Fruit fly (Drosophila melanogaster) whole organism, embryonic: ENCODE measurements around the gene wit.

Experiments
- Awh ChIP-seq: fragments of 200-800 bp; sonication (Bioruptor generic); IDR thresholded peaks from 2 replicates; pipeline ENCODE4, ENCODE4 v1.3.6; 2022; ENCODE audit warnings: missing biosample characterization, missing genetic modification characterization
- B-H1 ChIP-seq: fragments of 200-800 bp; sonication (Bioruptor generic); IDR thresholded peaks from 3 replicates; pipeline ENCODE4 v1.3.6; 2022; ENCODE audit warnings: missing biosample characterization, missing genetic modification characterization
- CG10209 ChIP-seq: fragments of 200-800 bp; sonication (Bioruptor generic); optimal IDR thresholded peaks from 3 replicates; lab custom pipeline; 2017; ENCODE audit warnings: missing biosample characterization, mild to moderate bottlenecking, missing genetic modification characterization, missing genetic modification reagents
- CG11456 ChIP-seq: fragments of 200-800 bp; sonication (Bioruptor generic); IDR thresholded peaks from 3 replicates; pipeline ENCODE4 v1.3.6; 2022; ENCODE audit warnings: missing biosample characterization, missing genetic modification characterization
- CG12155 ChIP-seq: fragments of 200-800 bp; sonication (Bioruptor generic); optimal IDR thresholded peaks from 3 replicates; lab custom pipeline; 2016; ENCODE audit warnings: missing biosample characterization, missing genetic modification characterization
- CG17359 ChIP-seq: fragments of 200-800 bp; sonication (Bioruptor generic); optimal IDR thresholded peaks from 3 replicates; lab custom pipeline; 2018; ENCODE audit warnings: missing biosample characterization, mild to moderate bottlenecking, missing genetic modification characterization, moderate library complexity
- CG17802 ChIP-seq: fragments of 200-800 bp; sonication (Bioruptor generic); optimal IDR thresholded peaks from 2 replicates; lab custom pipeline; 2018; ENCODE audit warnings: missing biosample characterization, mild to moderate bottlenecking, missing genetic modification characterization, moderate library complexity
- CG17829 ChIP-seq: fragments of 200-800 bp; optimal IDR thresholded peaks from 2 replicates; lab custom pipeline; 2019; ENCODE audit warnings: missing biosample characterization, mild to moderate bottlenecking, missing genetic modification characterization, moderate library complexity
- CG2199 ChIP-seq: fragments of 200-800 bp; sonication (Bioruptor generic); IDR thresholded peaks from 3 replicates; pipeline ENCODE4 v1.3.6; 2022; ENCODE audit warnings: missing biosample characterization, missing genetic modification characterization
- CG2678 ChIP-seq: fragments of 200-800 bp; sonication (Bioruptor generic); optimal IDR thresholded peaks from 3 replicates; lab custom pipeline; 2019; ENCODE audit warnings: missing biosample characterization, mild to moderate bottlenecking, missing genetic modification characterization, moderate library complexity
- CG32772 ChIP-seq: fragments of 200-800 bp; sonication (Bioruptor generic); IDR thresholded peaks from 2 replicates; pipeline ENCODE4 v1.3.6; 2022; ENCODE audit warnings: missing biosample characterization, missing genetic modification characterization
- CG33213 ChIP-seq: fragments of 200-800 bp; sonication (Bioruptor generic); optimal IDR thresholded peaks from 3 replicates; lab custom pipeline; 2016; ENCODE audit warnings: missing biosample characterization, missing genetic modification characterization
- CG34422 ChIP-seq: fragments of 200-800 bp; sonication (Bioruptor generic); IDR thresholded peaks from 3 replicates; pipeline ENCODE4 v1.3.6; 2022; ENCODE audit warnings: missing biosample characterization, missing genetic modification characterization
- CG4282 ChIP-seq: fragments of 200-800 bp; sonication (Bioruptor generic); optimal IDR thresholded peaks from 2 replicates; lab custom pipeline; 2016; ENCODE audit warnings: missing biosample characterization, missing genetic modification characterization
- CG4360 ChIP-seq: fragments of 200-800 bp; sonication (Bioruptor generic); IDR thresholded peaks from 2 replicates; pipeline ENCODE4 v1.3.6; 2022; ENCODE audit warnings: missing biosample characterization, missing genetic modification characterization
- CG4707 ChIP-seq: fragments of 200-800 bp; sonication (Bioruptor generic); optimal IDR thresholded peaks from 2 replicates; lab custom pipeline; 2018; ENCODE audit warnings: missing biosample characterization, mild to moderate bottlenecking, missing genetic modification characterization, moderate library complexity
- CG7745 ChIP-seq: fragments of 200-800 bp; sonication (Bioruptor generic); optimal IDR thresholded peaks from 2 replicates; lab custom pipeline; 2018; ENCODE audit warnings: missing biosample characterization, mild to moderate bottlenecking, missing genetic modification characterization, moderate library complexity
- CG7839 ChIP-seq: fragments of 200-800 bp; sonication (Bioruptor generic); optimal IDR thresholded peaks from 3 replicates; lab custom pipeline; 2018; ENCODE audit warnings: missing biosample characterization, mild to moderate bottlenecking, missing genetic modification characterization, moderate library complexity
- CG8478 ChIP-seq: fragments of >200 bp; optimal IDR thresholded peaks from 2 replicates; lab custom pipeline; 2018
- D19A ChIP-seq: fragments of 200-800 bp; optimal IDR thresholded peaks from 3 replicates; lab custom pipeline; 2019; ENCODE audit warnings: missing biosample characterization, mild to moderate bottlenecking, missing genetic modification characterization, moderate library complexity
- D19B ChIP-seq: fragments of 200-800 bp; sonication (Bioruptor generic); optimal IDR thresholded peaks from 2 replicates; lab custom pipeline; 2017; ENCODE audit warnings: missing biosample characterization, mild to moderate bottlenecking, missing genetic modification characterization
- Dfd ChIP-seq, 2 experiments: fragments of >200 bp; optimal IDR thresholded peaks; 2 replicates each; lab custom pipeline; 2017; ENCODE audit warnings: missing biosample characterization in 2 of 2, missing genetic modification characterization in 2 of 2
- Ets65A ChIP-seq: fragments of 200-800 bp; sonication (Bioruptor generic); peaks from one replicate; lab custom pipeline; 2016; ENCODE audit warnings: missing biosample characterization, missing genetic modification characterization
- Gsc ChIP-seq: fragments of 200-800 bp; sonication (Bioruptor generic); IDR thresholded peaks from 2 replicates; pipeline ENCODE4 v1.3.6; 2022; ENCODE audit warnings: missing biosample characterization, missing genetic modification characterization
- Hey ChIP-seq: fragments of 200-800 bp; sonication (Bioruptor generic); optimal IDR thresholded peaks from 3 replicates; lab custom pipeline; 2018; ENCODE audit warnings: missing biosample characterization, mild to moderate bottlenecking, missing genetic modification characterization
- NFAT ChIP-seq: fragments of 200-800 bp; sonication (Bioruptor generic); IDR thresholded peaks from 2 replicates; pipeline ENCODE4 v1.3.6; 2022; ENCODE audit warnings: missing biosample characterization, missing genetic modification characterization
- NK7.1 ChIP-seq: fragments of 200-800 bp; sonication (Bioruptor generic); optimal IDR thresholded peaks from 3 replicates; lab custom pipeline; 2016; ENCODE audit warnings: missing biosample characterization, missing genetic modification characterization
- Xrp1 ChIP-seq: fragments of 200-800 bp; sonication (Bioruptor generic); IDR thresholded peaks from 2 replicates; pipeline ENCODE4 v1.3.6; 2022; ENCODE audit warnings: missing biosample characterization, missing genetic modification characterization
- ap ChIP-seq: fragments of 200-800 bp; sonication (Bioruptor generic); IDR thresholded peaks from 2 replicates; pipeline ENCODE4 v1.3.6; 2022; ENCODE audit warnings: missing biosample characterization, missing genetic modification characterization
- ash1 ChIP-seq: fragments of 200-800 bp; sonication (Bioruptor generic); optimal IDR thresholded peaks from 2 replicates; lab custom pipeline; 2018; ENCODE audit warnings: missing biosample characterization, mild to moderate bottlenecking, missing genetic modification characterization
- bbx ChIP-seq: fragments of 200-800 bp; sonication (Bioruptor generic); IDR thresholded peaks from 2 replicates; pipeline ENCODE4 v1.3.6; 2022; ENCODE audit warnings: missing biosample characterization, missing genetic modification characterization; ENCODE audit not compliant: partially characterized antibody
- bsh ChIP-seq, 2 experiments: fragments of 200-800 bp; sonication (Bioruptor generic); optimal IDR thresholded peaks; 2 replicates each; lab custom pipeline; 2017 to 2018; ENCODE audit warnings: mild to moderate bottlenecking in 2 of 2, missing biosample characterization in 2 of 2, missing genetic modification characterization in 2 of 2, moderate library complexity in 1 of 2
- caup ChIP-seq: fragments of 200-800 bp; sonication (Bioruptor generic); optimal IDR thresholded peaks from 3 replicates; lab custom pipeline; 2017; ENCODE audit warnings: missing biosample characterization, mild to moderate bottlenecking, missing genetic modification characterization, moderate library complexity; ENCODE audit not compliant: severe bottlenecking
- chn ChIP-seq: fragments of 200-800 bp; sonication (Bioruptor generic); optimal IDR thresholded peaks from 2 replicates; lab custom pipeline; 2016; ENCODE audit warnings: missing biosample characterization, missing genetic modification characterization
- disco-r ChIP-seq: fragments of 200-800 bp; sonication (Bioruptor generic); optimal IDR thresholded peaks from 2 replicates; lab custom pipeline; 2016; ENCODE audit warnings: missing biosample characterization, missing genetic modification characterization
- esg ChIP-seq: fragments of 200-800 bp; sonication (Bioruptor generic); conservative IDR thresholded peaks from 2 replicates; pipeline ENCODE4 v1.3.6; 2022; ENCODE audit warnings: missing biosample characterization, missing genetic modification characterization
- ewg ChIP-seq: fragments of 200-800 bp; sonication (Bioruptor generic); optimal IDR thresholded peaks from 3 replicates; lab custom pipeline; 2017; ENCODE audit warnings: mild to moderate bottlenecking, missing biosample characterization, missing genetic modification reagents, missing genetic modification characterization
- exex ChIP-seq: fragments of 200-800 bp; sonication (Bioruptor generic); optimal IDR thresholded peaks from 4 replicates; lab custom pipeline; 2018; ENCODE audit warnings: missing biosample characterization, mild to moderate bottlenecking, missing genetic modification characterization, moderate library complexity
- fd102C ChIP-seq: fragments of 200-800 bp; sonication (Bioruptor generic); optimal IDR thresholded peaks from 2 replicates; lab custom pipeline; 2018; ENCODE audit warnings: missing biosample characterization, mild to moderate bottlenecking, missing genetic modification characterization, moderate library complexity
- fd3F ChIP-seq: fragments of 200-800 bp; sonication (Bioruptor generic); optimal IDR thresholded peaks from 2 replicates; lab custom pipeline; 2018; ENCODE audit warnings: missing biosample characterization, mild to moderate bottlenecking, missing genetic modification characterization, moderate library complexity
- fd64A ChIP-seq: fragments of 200-800 bp; sonication (Bioruptor generic); optimal IDR thresholded peaks from 3 replicates; lab custom pipeline; 2018; ENCODE audit warnings: missing biosample characterization, mild to moderate bottlenecking, missing genetic modification characterization
- gsb-n ChIP-seq: fragments of 200-800 bp; sonication (Bioruptor generic); optimal IDR thresholded peaks from 3 replicates; lab custom pipeline; 2018; ENCODE audit warnings: missing biosample characterization, mild to moderate bottlenecking, missing genetic modification characterization
- lov ChIP-seq, 2 experiments: fragments of 200-800 bp in 1 of 2; fragments of >200 bp in 1 of 2; sonication (Bioruptor generic) in 1 of 2; IDR thresholded peaks in 1 of 2; optimal IDR thresholded peaks in 1 of 2; 2 replicates in 1 of 2; 3 replicates in 1 of 2; pipeline versions ENCODE4 v1.3.6 to Lab custom; 2017 to 2022; ENCODE audit warnings: missing biosample characterization in 1 of 2, missing genetic modification characterization in 1 of 2
- mld ChIP-seq: fragments of 200-800 bp; sonication (Bioruptor generic); IDR thresholded peaks from 3 replicates; pipeline ENCODE4 v1.3.6; 2022; ENCODE audit warnings: missing biosample characterization, missing genetic modification characterization; ENCODE audit not compliant: partially characterized antibody
- oc ChIP-seq: fragments of 200-800 bp; sonication (Bioruptor generic); optimal IDR thresholded peaks from 2 replicates; lab custom pipeline; 2018; ENCODE audit warnings: missing biosample characterization, mild to moderate bottlenecking, missing genetic modification characterization, moderate library complexity
- phol ChIP-seq: fragments of 200-800 bp; sonication (Bioruptor generic); optimal IDR thresholded peaks from 3 replicates; lab custom pipeline; 2018; ENCODE audit warnings: missing biosample characterization, mild to moderate bottlenecking, missing genetic modification characterization, moderate library complexity
- pita ChIP-seq: fragments of 200-800 bp; sonication (Bioruptor generic); optimal IDR thresholded peaks from 2 replicates; lab custom pipeline; 2017; ENCODE audit warnings: missing biosample characterization, mild to moderate bottlenecking, missing genetic modification characterization
- sens ChIP-seq: fragments of 200-800 bp; sonication (Bioruptor generic); peaks from one replicate; lab custom pipeline; 2016; ENCODE audit warnings: missing biosample characterization, missing genetic modification characterization
- shn ChIP-seq: fragments of 200-800 bp; sonication (Bioruptor generic); optimal IDR thresholded peaks from 3 replicates; lab custom pipeline; 2016; ENCODE audit warnings: missing biosample characterization, missing genetic modification characterization
- toy ChIP-seq: fragments of 200-800 bp; sonication (Bioruptor generic); IDR thresholded peaks from 2 replicates; pipeline ENCODE4 v1.3.6; 2022; ENCODE audit warnings: missing biosample characterization, missing genetic modification characterization
- trh ChIP-seq: fragments of 200-800 bp; sonication (Bioruptor generic); optimal IDR thresholded peaks from 2 replicates; lab custom pipeline; 2016; ENCODE audit warnings: missing biosample characterization, missing genetic modification characterization
- ttk ChIP-seq: fragments of 200-800 bp; sonication (Bioruptor generic); IDR thresholded peaks from 2 replicates; pipeline ENCODE4 v2.1.2; 2022; ENCODE audit warnings: missing biosample characterization, missing genetic modification characterization

wit gene

DNA sequence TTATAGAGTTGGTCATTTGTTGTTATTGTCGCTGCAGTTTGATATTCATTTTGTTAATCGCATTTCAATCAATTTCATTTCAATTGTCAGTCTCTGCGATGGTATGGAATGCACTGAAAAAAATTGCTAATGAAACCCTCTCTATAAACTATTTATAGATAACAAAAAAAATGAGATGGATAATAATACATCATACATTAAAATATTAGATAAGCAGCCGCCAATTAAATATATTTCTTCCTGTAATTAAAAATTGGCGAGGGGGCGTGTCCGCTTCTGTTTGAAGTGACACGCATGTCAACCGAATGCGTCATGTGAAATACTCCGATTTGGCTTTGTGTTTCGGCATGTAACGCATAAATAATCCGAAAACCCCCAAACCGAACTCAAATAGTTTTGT is 27.0 kb downstream of the wit start (continued):
- TF ChIP-seq esg (GFP tag; lab: Robert Waterston, UW) (0 out of 2 replicates have a peak, but pooled peaks have one; percentile 6), CG4707 (no peak), sens (GFP tag; lab: Kevin White, UChicago) (peak; percentile 20), Awh (GFP tag; lab: Robert Waterston, UW) (no peak), CG10209 (GFP tag; lab: Kevin White, UChicago) (no peak), fd102C (GFP tag; lab: Kevin White, UChicago) (no peak), CG17802 (tag; lab: Kevin White, UChicago) (no peak), CG7839 (peak; percentile 14), CG12155 (GFP tag; lab: Kevin White, UChicago) (no peak), CG17359 (tag; lab: Kevin White, UChicago) (peak; percentile 32), pita (GFP tag; lab: Kevin White, UChicago) (no peak), CG7745 (no peak), chn (no peak), mld (no peak), CG34422 (GFP tag; lab: Robert Waterston, UW) (no peak), ttk (GFP tag; lab: Robert Waterston, UW) (no peak), Gsc (GFP tag; lab: Robert Waterston, UW) (no peak), ewg (no peak), CG2199 (GFP tag; lab: Robert Waterston, UW) (no peak), NK7.1 (no peak), fd64A (GFP tag; lab: Kevin White, UChicago) (no peak), CG8478 (no peak), D19A (tag; lab: Kevin White, UChicago) (no peak), Dfd (GFP tag; optimal IDR thresholded peaks at IDR 0.05; lab: Kevin White, UChicago) (no peak), bsh (GFP tag; optimal IDR thresholded peaks at IDR 0.05; lab: Kevin White, UChicago) (no peak), phol (tag; lab: Kevin White, UChicago) (peak; percentile 2), toy (no peak), D19B (GFP tag; lab: Kevin White, UChicago) (no peak), shn (GFP tag; lab: Kevin White, UChicago) (no peak), CG17829 (tag; lab: Kevin White, UChicago) (no peak), trh (GFP tag; lab: Kevin White, UChicago) (no peak), CG11456 (GFP tag; lab: Robert Waterston, UW) (no peak), CG33213 (GFP tag; lab: Kevin White, UChicago) (no peak), disco-r (GFP tag; lab: Kevin White, UChicago) (no peak), CG2678 (tag; lab: Kevin White, UChicago) (peak; percentile 29), gsb-n (no peak), bbx (GFP tag; lab: Robert Waterston, UW) (no peak), lov (optimal IDR thresholded peaks at IDR 0.05; lab: Kevin White, UChicago) (no peak), lov (GFP tag; IDR thresholded peaks at IDR 0.05; lab: Robert Waterston, UW) (no peak), CG4360 (GFP tag; lab: Robert Waterston, UW) (no peak), Ets65A (GFP tag; lab: Kevin White, UChicago) (no peak), fd3F (GFP tag; lab: Kevin White, UChicago) (no peak), CG4282 (GFP tag; lab: Kevin White, UChicago) (no peak), Xrp1 (GFP tag; lab: Robert Waterston, UW) (0 out of 2 replicates have a peak, but pooled peaks have one; percentile 17), NFAT (GFP tag; lab: Robert Waterston, UW) (no peak), exex (no peak), Hey (tag; lab: Kevin White, UChicago) (no peak), ap (GFP tag; lab: Robert Waterston, UW) (no peak), oc (tag; lab: Kevin White, UChicago) (peak; percentile 16), caup (GFP tag; lab: Kevin White, UChicago) (no peak), CG32772 (GFP tag; lab: Robert Waterston, UW) (no peak), ash1 (GFP tag; lab: Kevin White, UChicago) (no peak), B-H1 (no peak)
